Fruit fly (Drosophila melanogaster) whole organism, pupa: ENCODE results near the gene CG4582.

Source experiments
- CG10348 ChIP-seq: fragments of 200-800 bp; sonication (Bioruptor generic); IDR thresholded peaks from 2 replicates; pipeline ENCODE4 v1.3.6; 2022; ENCODE audit warnings: missing biosample characterization, missing genetic modification characterization
- CG12605 ChIP-seq: fragments of 200-800 bp; sonication (Bioruptor generic); IDR thresholded peaks from 2 replicates; pipeline ENCODE4 v1.3.6; 2022; ENCODE audit warnings: missing biosample characterization, missing genetic modification characterization
- CG13204 ChIP-seq: fragments of 200-800 bp; sonication (Bioruptor generic); optimal IDR thresholded peaks from 2 replicates; lab custom pipeline; 2018; ENCODE audit warnings: missing biosample characterization, mild to moderate bottlenecking, missing genetic modification characterization, moderate library complexity
- CG14655 ChIP-seq: fragments of 200-800 bp; sonication (Bioruptor generic); optimal IDR thresholded peaks from 3 replicates; lab custom pipeline; 2017; ENCODE audit warnings: mild to moderate bottlenecking, missing biosample characterization, missing genetic modification reagents, missing genetic modification characterization
- CG15710 ChIP-seq: fragments of 200-800 bp; sonication (Bioruptor generic); optimal IDR thresholded peaks from 2 replicates; lab custom pipeline; 2018; ENCODE audit warnings: missing biosample characterization, mild to moderate bottlenecking, missing genetic modification characterization, moderate library complexity
- CG17806 ChIP-seq: fragments of 200-800 bp; sonication (Bioruptor generic); optimal IDR thresholded peaks from 2 replicates; lab custom pipeline; 2018; ENCODE audit warnings: missing biosample characterization, mild to moderate bottlenecking, missing genetic modification characterization, moderate library complexity
- CG32121 ChIP-seq: fragments of 200-800 bp; sonication (Bioruptor generic); IDR thresholded peaks from 2 replicates; pipeline ENCODE4 v1.3.6; 2022; ENCODE audit warnings: missing biosample characterization, missing genetic modification characterization
- CG34367 ChIP-seq: fragments of 200-800 bp; sonication (Bioruptor generic); optimal IDR thresholded peaks from 2 replicates; lab custom pipeline; 2018; ENCODE audit warnings: missing biosample characterization, mild to moderate bottlenecking, missing genetic modification characterization
- CG4496 ChIP-seq: fragments of 200-800 bp; sonication (Bioruptor generic); IDR thresholded peaks from 3 replicates; pipeline ENCODE4 v1.3.6; 2022; ENCODE audit warnings: missing biosample characterization, missing genetic modification characterization
- CG8159 ChIP-seq: fragments of 200-800 bp; sonication (Bioruptor generic); optimal IDR thresholded peaks from 3 replicates; lab custom pipeline; 2018; ENCODE audit warnings: missing biosample characterization, mild to moderate bottlenecking, missing genetic modification characterization, moderate library complexity
- CG8301 ChIP-seq: fragments of 200-800 bp; sonication (Bioruptor generic); optimal IDR thresholded peaks from 2 replicates; lab custom pipeline; 2018; ENCODE audit warnings: missing biosample characterization, mild to moderate bottlenecking, missing genetic modification characterization
- CG9948 ChIP-seq: fragments of 200-800 bp; sonication (Bioruptor generic); optimal IDR thresholded peaks from 2 replicates; lab custom pipeline; 2018; ENCODE audit warnings: missing biosample characterization, mild to moderate bottlenecking, missing genetic modification characterization, moderate library complexity
- D1 ChIP-seq: fragments of 200-800 bp; sonication (Bioruptor generic); optimal IDR thresholded peaks from 2 replicates; lab custom pipeline; 2018; ENCODE audit warnings: missing biosample characterization, mild to moderate bottlenecking, missing genetic modification characterization, moderate library complexity
- EcR ChIP-seq: fragments of 200-800 bp; sonication (Bioruptor generic); optimal IDR thresholded peaks from 3 replicates; lab custom pipeline; 2019; ENCODE audit warnings: missing biosample characterization, missing genetic modification characterization, mild to moderate bottlenecking, moderate library complexity, missing genetic modification reagents
- Ets98B ChIP-seq: fragments of 200-800 bp; sonication (Bioruptor generic); IDR thresholded peaks from 2 replicates; pipeline ENCODE4 v1.3.6; 2022; ENCODE audit warnings: missing biosample characterization, missing genetic modification characterization
- Pif1A ChIP-seq: fragments of 200-800 bp; sonication (Bioruptor generic); optimal IDR thresholded peaks from 3 replicates; lab custom pipeline; 2016; ENCODE audit warnings: missing biosample characterization, missing genetic modification characterization
- Pif1B ChIP-seq: fragments of 200-800 bp; sonication (Bioruptor generic); optimal IDR thresholded peaks from 3 replicates; lab custom pipeline; 2016; ENCODE audit warnings: missing biosample characterization, missing genetic modification characterization
- Snoo ChIP-seq: fragments of 200-800 bp; sonication (Bioruptor generic); optimal IDR thresholded peaks from 3 replicates; lab custom pipeline; 2017; ENCODE audit warnings: missing biosample characterization, mild to moderate bottlenecking, missing genetic modification characterization, inconsistent platforms
- fd96Ca ChIP-seq: fragments of 200-800 bp; sonication (Bioruptor generic); IDR thresholded peaks from 3 replicates; pipeline ENCODE4 v1.3.6; 2022; ENCODE audit warnings: missing biosample characterization, missing genetic modification characterization
- gl ChIP-seq: fragments of 200-800 bp; sonication (Bioruptor generic); optimal IDR thresholded peaks from 2 replicates; lab custom pipeline; 2018; ENCODE audit warnings: missing biosample characterization, mild to moderate bottlenecking, missing genetic modification characterization
- rn ChIP-seq: fragments of 200-800 bp; sonication (Bioruptor generic); IDR thresholded peaks from 2 replicates; pipeline ENCODE4 v1.3.6; 2022; ENCODE audit warnings: missing biosample characterization, missing genetic modification characterization

Gene CG4582

DNA sequence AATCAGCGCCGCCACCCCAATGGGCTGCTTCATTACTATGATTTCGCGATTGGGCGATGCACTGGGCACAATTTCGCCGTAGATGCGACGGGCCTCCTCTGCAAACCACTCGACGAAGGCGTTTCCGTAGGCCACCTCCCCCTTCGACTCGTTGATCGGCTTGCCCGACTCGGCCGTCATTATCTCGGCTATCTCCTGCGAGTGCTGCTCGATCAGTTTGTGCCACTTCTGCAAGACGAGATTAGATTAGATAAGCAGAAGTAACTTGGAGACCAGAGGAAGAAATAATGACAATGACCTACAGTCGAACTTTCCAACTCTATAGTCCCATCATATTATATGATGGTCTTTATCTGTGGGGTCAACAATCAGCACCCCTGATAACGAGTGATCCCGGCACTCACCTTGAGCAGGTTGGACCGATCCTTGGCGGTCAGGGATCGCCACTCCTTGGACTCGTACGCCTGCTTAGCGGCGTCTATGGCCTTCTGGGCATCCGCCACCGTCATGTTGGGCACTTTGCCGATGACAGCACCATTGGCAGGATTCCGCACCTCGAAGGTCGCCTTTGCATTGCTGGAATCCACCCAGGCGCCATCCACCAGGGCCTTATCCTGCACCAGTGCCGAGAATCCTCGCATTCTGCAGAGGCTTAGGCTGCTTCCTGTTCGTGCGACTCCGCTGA, 43.1 kb upstream of the CG4582 start:
- no peak for TF ChIP-seq CG13204 (GFP tag; lab: Kevin White, UChicago)
- peak; percentile 59 for TF ChIP-seq EcR (GFP tag; lab: Kevin White, UChicago)

DNA sequence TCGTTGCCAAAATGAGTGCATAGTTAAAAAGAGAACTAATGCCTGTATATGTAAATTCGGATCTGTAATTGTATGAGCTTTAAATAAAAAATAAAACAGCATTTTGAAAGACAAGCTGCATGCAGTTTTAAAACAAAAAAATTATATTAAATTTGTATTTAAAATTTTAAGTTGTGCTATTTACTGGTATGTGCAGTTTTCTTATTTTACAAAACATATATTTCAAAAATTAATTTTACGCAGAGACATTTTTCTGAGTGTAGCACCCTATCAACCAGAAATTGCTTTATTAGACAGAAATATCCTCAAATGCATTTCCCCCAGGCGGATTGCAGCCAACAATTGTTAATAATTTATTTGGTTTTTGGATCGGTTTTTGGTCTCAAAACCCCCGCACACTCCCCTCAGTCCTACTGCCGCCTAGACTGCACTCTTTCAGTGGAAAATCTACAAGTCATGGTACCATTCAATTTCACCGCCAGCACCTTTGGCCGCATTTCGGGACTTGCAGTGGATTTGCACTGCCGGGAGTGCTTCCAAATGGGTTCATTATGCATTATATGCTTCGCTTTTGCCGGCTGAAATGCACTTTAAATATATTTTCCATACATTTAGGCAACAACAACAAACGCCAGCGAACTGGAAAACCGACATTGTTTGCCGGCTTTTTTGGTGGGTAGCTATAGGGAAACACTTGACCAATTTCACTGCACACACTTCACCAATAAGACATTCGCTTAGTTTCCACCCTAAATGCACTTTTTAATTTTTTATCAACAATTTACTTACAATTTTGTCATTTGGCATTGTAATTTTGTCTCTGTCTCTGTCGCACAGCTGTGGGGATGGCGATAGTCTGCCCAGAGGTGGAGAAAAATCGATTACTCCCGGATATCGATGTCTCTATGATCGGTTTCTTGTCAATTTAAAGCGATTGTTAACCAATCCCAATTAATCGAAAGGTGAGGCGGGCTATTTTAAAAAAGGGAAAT, 41.1 kb upstream of the CG4582 start, which contains the start of gene Npl4:
Gene Npl4, minus strand, starts transcription at position 863 of the 992 bp plus-strand sequence.
- TF ChIP-seq CG32121 (no peak), CG17806 (tag; lab: Kevin White, UChicago) (peak; percentile 51), CG13204 (GFP tag; lab: Kevin White, UChicago) (no peak), Snoo (tag; lab: Kevin White, UChicago) (no peak), CG10348 (GFP tag; lab: Robert Waterston, UW) (no peak), CG8159 (peak; percentile 34), CG34367 (tag; lab: Kevin White, UChicago) (no peak), CG14655 (no peak), rn (0 out of 2 replicates have a peak, but pooled peaks have one; percentile 7), D1 (tag; lab: Kevin White, UChicago) (peak; percentile 29), CG15710 (tag; lab: Kevin White, UChicago) (no peak), gl (tag; lab: Kevin White, UChicago) (no peak), CG12605 (peak; percentile 28; the same call in 1 of the 2 replicates), fd96Ca (GFP tag; lab: Robert Waterston, UW) (0 out of 3 replicates have a peak, but pooled peaks have one; percentile 22), EcR (GFP tag; lab: Kevin White, UChicago) (no peak), Pif1A (GFP tag; lab: Kevin White, UChicago) (no peak), Pif1B (peak; percentile 16), Ets98B (peak; percentile 42), CG9948 (tag; lab: Kevin White, UChicago) (no peak), CG4496 (peak; percentile 63; the same call in 2 of the 3 replicates), CG8301 (no peak)

dm6 chr3R:25618114-25618513, 35.1 kb upstream of the CG4582 start, which contains the start of gene CG5071:
TSS of gene CG5071 (plus strand) at chr3R:25618414.
- TF ChIP-seq gl (tag; lab: Kevin White, UChicago) (no peak), CG15710 (tag; lab: Kevin White, UChicago) (no peak), CG8159 (no peak), CG9948 (tag; lab: Kevin White, UChicago) (no peak)

DNA sequence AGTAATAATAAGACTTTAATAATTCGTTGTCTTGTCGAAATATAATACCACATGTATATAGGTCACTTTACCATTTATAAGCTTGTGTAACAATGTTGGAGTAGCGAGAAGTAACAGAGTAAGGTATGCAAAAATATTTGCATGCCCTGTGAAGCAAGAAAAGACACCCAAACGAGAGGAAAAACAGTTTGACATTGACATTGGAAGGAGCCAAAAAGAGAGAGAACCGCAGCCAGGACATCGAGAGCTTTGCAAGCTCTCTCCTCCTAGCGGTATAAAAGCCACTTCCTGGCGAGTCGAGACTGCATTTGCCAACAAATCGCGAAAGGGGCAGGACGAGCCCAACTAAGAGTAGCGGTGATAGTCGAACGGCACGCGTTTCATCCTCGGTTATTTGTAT, 30.4 kb upstream of the CG4582 start, which contains the start of gene CG5079:
Gene CG5079, plus strand, starts transcription at position 301 of the 400 bp plus-strand sequence.
- no peak for TF ChIP-seq Pif1B

dm6 chr3R:25609027-25609426, 26.0 kb upstream of the CG4582 start, which contains the start of gene ymp:
TSS of gene ymp (minus strand) at chr3R:25609127.
- TF ChIP-seq CG12605 (no peak), D1 (tag; lab: Kevin White, UChicago) (no peak), CG9948 (tag; lab: Kevin White, UChicago) (no peak), CG8301 (no peak), EcR (GFP tag; lab: Kevin White, UChicago) (no peak), CG32121 (no peak), Pif1A (GFP tag; lab: Kevin White, UChicago) (no peak), Ets98B (no peak), CG14655 (no peak), rn (no peak), CG8159 (no peak), fd96Ca (GFP tag; lab: Robert Waterston, UW) (no peak)

dm6 chr3R:25596274-25597034, 13.5 kb upstream of the CG4582 start:
- TF ChIP-seq CG32121 = no peak
- no peak for TF ChIP-seq CG10348 (GFP tag; lab: Robert Waterston, UW)
- no peak for TF ChIP-seq fd96Ca (GFP tag; lab: Robert Waterston, UW)
- no peak for TF ChIP-seq Ets98B
- TF ChIP-seq D1 (tag; lab: Kevin White, UChicago) = no peak
- no peak for TF ChIP-seq Pif1A (GFP tag; lab: Kevin White, UChicago)
- no peak for TF ChIP-seq CG34367 (tag; lab: Kevin White, UChicago)
- no peak for TF ChIP-seq CG8301
- TF ChIP-seq Snoo (tag; lab: Kevin White, UChicago) = no peak
- no peak for TF ChIP-seq CG12605
- TF ChIP-seq, all 21 proteins: peak for 0
